Worm (Caenorhabditis elegans): ENCODE measurements around the gene ZK637.12.
A peak's percentile ranks its signal among the peaks of the same experiment; 100 is the strongest.

DNA sequence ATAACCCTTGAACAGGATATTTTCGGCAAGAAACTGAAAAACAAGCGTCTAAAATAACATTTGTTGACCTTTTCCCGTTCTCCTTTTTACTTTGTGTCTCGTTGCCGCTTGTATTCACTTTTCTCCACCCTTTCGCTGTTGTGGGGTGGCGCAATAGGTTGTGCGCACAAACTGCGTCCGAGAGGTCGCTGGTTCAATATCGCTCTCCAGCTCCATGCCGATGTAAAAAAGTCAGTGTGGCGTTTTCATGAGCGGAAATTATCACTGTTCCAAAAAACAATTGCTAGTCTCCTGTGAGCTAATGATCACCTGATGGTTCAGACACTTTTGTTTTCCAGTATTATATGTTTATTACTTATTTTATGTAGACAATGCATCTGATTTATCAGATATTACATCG, 13.5 kb downstream of the ZK637.12 start:
- TF ChIP-seq unc-62 (GFP tag; optimal IDR thresholded peaks at IDR 0.05) (peak; percentile 50), nhr-12 (tag; optimal IDR thresholded peaks at IDR 0.05) (no peak), tbx-8 (GFP tag; optimal IDR thresholded peaks at IDR 0.05) (peak; percentile 70), snpc-4 (tag; optimal IDR thresholded peaks at IDR 0.05) (no peak), unc-39 (tag; optimal IDR thresholded peaks at IDR 0.05) (peak; percentile 66), lsy-2 (tag; optimal IDR thresholded peaks at IDR 0.05) (peak; percentile 17), ztf-11 (tag; optimal IDR thresholded peaks at IDR 0.05) (peak; percentile 42), mep-1 (tag; optimal IDR thresholded peaks at IDR 0.05) (no peak)

Measured in whole organism, mixed stage, embryonic.